Worm (Caenorhabditis elegans) whole organism, L2 larva: Measurements from ENCODE around the gene cdh-1.

ENCODE experiments used
- C34F6.9 ChIP-seq: fragments of 150-350 bp; optimal IDR thresholded peaks from 2 replicates; lab custom pipeline; 2014; ENCODE audit warnings: missing biosample characterization, missing genetic modification characterization
- F13H6.1 ChIP-seq: sonication (generic microtip); optimal IDR thresholded peaks from 2 replicates; lab custom pipeline; 2016; ENCODE audit warnings: missing genetic modification characterization, missing compliant biosample characterization
- R02D3.7 ChIP-seq: fragments of 150-350 bp; optimal IDR thresholded peaks from 2 replicates; lab custom pipeline; 2014; ENCODE audit warnings: missing biosample characterization, missing genetic modification characterization
- Y55F3AM.14 ChIP-seq: fragments of 200-800 bp; sonication (Bioruptor generic); optimal IDR thresholded peaks from 2 replicates; lab custom pipeline; 2018; ENCODE audit warnings: mild to moderate bottlenecking, missing genetic modification characterization, missing compliant biosample characterization
- ZK546.5 ChIP-seq: sonication (generic microtip); optimal IDR thresholded peaks from 2 replicates; lab custom pipeline; 2017; ENCODE audit warnings: missing biosample characterization, missing genetic modification characterization
- alr-1 ChIP-seq: fragments of 150-350 bp; optimal IDR thresholded peaks from 2 replicates; lab custom pipeline; 2014; ENCODE audit warnings: missing biosample characterization, missing genetic modification characterization
- aly-2 ChIP-seq: fragments of 150-350 bp; optimal IDR thresholded peaks from 2 replicates; lab custom pipeline; 2014; ENCODE audit warnings: missing biosample characterization, missing genetic modification characterization
- ama-1 ChIP-seq: fragments of 150-350 bp; optimal IDR thresholded peaks from 2 replicates; lab custom pipeline; 2018; ENCODE audit warnings: inconsistent platforms
- blmp-1 ChIP-seq: sonication (generic microtip); optimal IDR thresholded peaks from 2 replicates; lab custom pipeline; 2017; ENCODE audit warnings: missing genetic modification characterization, mild to moderate bottlenecking, missing compliant biosample characterization, antibody characterized with exemption, moderate library complexity; ENCODE audit not compliant: insufficient read depth
- ceh-16 ChIP-seq: fragments of 150-350 bp; optimal IDR thresholded peaks from 2 replicates; lab custom pipeline; 2014; ENCODE audit warnings: missing biosample characterization, missing genetic modification characterization
- ceh-82 ChIP-seq: fragments of 150-350 bp; optimal IDR thresholded peaks from 2 replicates; lab custom pipeline; 2014; ENCODE audit warnings: missing biosample characterization, missing genetic modification characterization
- crh-2 ChIP-seq: sonication (generic microtip); optimal IDR thresholded peaks from 2 replicates; lab custom pipeline; 2017; ENCODE audit warnings: missing biosample characterization, missing genetic modification characterization
- dmd-4 ChIP-seq: sonication (generic microtip); optimal IDR thresholded peaks from 2 replicates; lab custom pipeline; 2017; ENCODE audit warnings: missing biosample characterization, missing genetic modification characterization
- egl-27 ChIP-seq: sonication (generic microtip); optimal IDR thresholded peaks from 3 replicates; lab custom pipeline; 2017; ENCODE audit warnings: missing biosample characterization, missing genetic modification reagents, missing genetic modification characterization
- elt-1 ChIP-seq: fragments of 150-350 bp; optimal IDR thresholded peaks from 2 replicates; lab custom pipeline; 2014; ENCODE audit warnings: missing biosample characterization, missing genetic modification characterization
- elt-3 ChIP-seq: sonication (generic microtip); optimal IDR thresholded peaks from 2 replicates; lab custom pipeline; 2017; ENCODE audit warnings: missing biosample characterization, missing genetic modification characterization
- fos-1 ChIP-seq: fragments of 150-350 bp; optimal IDR thresholded peaks from 2 replicates; lab custom pipeline; 2014; ENCODE audit warnings: missing biosample characterization, missing genetic modification characterization
- gmeb-1 ChIP-seq: fragments of 150-350 bp; optimal IDR thresholded peaks from 2 replicates; lab custom pipeline; 2014; ENCODE audit warnings: missing biosample characterization, missing genetic modification characterization
- lin-11 ChIP-seq: fragments of 150-350 bp; sonication (generic microtip); optimal IDR thresholded peaks from 2 replicates; lab custom pipeline; 2014; ENCODE audit warnings: missing biosample characterization, missing genetic modification characterization, inconsistent platforms, mixed read lengths
- lin-13 ChIP-seq: fragments of 150-350 bp; optimal IDR thresholded peaks from 2 replicates; lab custom pipeline; 2014; ENCODE audit warnings: missing biosample characterization, missing genetic modification reagents, missing genetic modification characterization
- lin-39 ChIP-seq: fragments of 150-350 bp; optimal IDR thresholded peaks from 2 replicates; lab custom pipeline; 2014; ENCODE audit warnings: missing biosample characterization, missing genetic modification reagents, missing genetic modification characterization
- lsy-2 ChIP-seq, 2 experiments: fragments of 150-350 bp in 1 of 2; sonication (generic microtip) in 1 of 2; optimal IDR thresholded peaks; 2 replicates each; lab custom pipeline; 2014 to 2017; ENCODE audit warnings: missing biosample characterization in 2 of 2, missing genetic modification characterization in 2 of 2
- mab-5 ChIP-seq: fragments of 150-350 bp; optimal IDR thresholded peaks from 2 replicates; lab custom pipeline; 2014; ENCODE audit warnings: missing biosample characterization, missing genetic modification characterization
- mbf-1 ChIP-seq: sonication (generic microtip); optimal IDR thresholded peaks from 2 replicates; lab custom pipeline; 2017; ENCODE audit warnings: missing biosample characterization, missing genetic modification characterization
- mdl-1 ChIP-seq, 2 experiments: fragments of 150-350 bp in 1 of 2; sonication (generic microtip) in 1 of 2; optimal IDR thresholded peaks; 2 replicates each; lab custom pipeline; 2017; ENCODE audit warnings: missing biosample characterization in 2 of 2, missing genetic modification characterization in 2 of 2
- nhr-10 ChIP-seq: sonication (generic microtip); optimal IDR thresholded peaks from 2 replicates; lab custom pipeline; 2017; ENCODE audit warnings: missing biosample characterization, missing genetic modification characterization
- nhr-11 ChIP-seq: fragments of 150-350 bp; optimal IDR thresholded peaks from 2 replicates; lab custom pipeline; 2014; ENCODE audit warnings: missing biosample characterization, missing genetic modification characterization
- nhr-12 ChIP-seq: fragments of 150-350 bp; optimal IDR thresholded peaks from 2 replicates; lab custom pipeline; 2014; ENCODE audit warnings: missing biosample characterization, missing genetic modification characterization
- nhr-129 ChIP-seq: fragments of 150-350 bp; optimal IDR thresholded peaks from 2 replicates; lab custom pipeline; 2014; ENCODE audit warnings: missing biosample characterization, missing genetic modification characterization
- nhr-21 ChIP-seq: fragments of 150-350 bp; optimal IDR thresholded peaks from 2 replicates; lab custom pipeline; 2014; ENCODE audit warnings: missing biosample characterization, missing genetic modification characterization
- nhr-23 ChIP-seq: fragments of 150-350 bp; optimal IDR thresholded peaks from 2 replicates; lab custom pipeline; 2014; ENCODE audit warnings: missing biosample characterization, missing genetic modification reagents, missing genetic modification characterization
- nhr-237 ChIP-seq: fragments of 150-350 bp; optimal IDR thresholded peaks from 2 replicates; lab custom pipeline; 2014; ENCODE audit warnings: missing biosample characterization, missing genetic modification characterization
- nhr-25 ChIP-seq: fragments of 150-350 bp; sonication (generic microtip); optimal IDR thresholded peaks from 3 replicates; lab custom pipeline; 2014; ENCODE audit warnings: missing biosample characterization, missing genetic modification characterization
- nhr-6 ChIP-seq: fragments of 150-350 bp; optimal IDR thresholded peaks from 2 replicates; lab custom pipeline; 2014; ENCODE audit warnings: missing biosample characterization, missing genetic modification characterization
- nhr-77 ChIP-seq: fragments of 150-350 bp; optimal IDR thresholded peaks from 2 replicates; lab custom pipeline; 2014; ENCODE audit warnings: missing biosample characterization, missing genetic modification characterization
- peb-1 ChIP-seq: fragments of 150-350 bp; optimal IDR thresholded peaks from 2 replicates; lab custom pipeline; 2014; ENCODE audit warnings: missing biosample characterization, missing genetic modification characterization
- sem-4 ChIP-seq: fragments of 150-350 bp; optimal IDR thresholded peaks from 2 replicates; lab custom pipeline; 2014; ENCODE audit warnings: missing biosample characterization, missing genetic modification reagents, missing genetic modification characterization
- skn-1 ChIP-seq: sonication (generic microtip); optimal IDR thresholded peaks from 2 replicates; lab custom pipeline; 2017; ENCODE audit warnings: missing biosample characterization, missing genetic modification characterization
- sma-3 ChIP-seq: sonication (generic microtip); optimal IDR thresholded peaks from 2 replicates; lab custom pipeline; 2016; ENCODE audit warnings: missing genetic modification reagents, missing genetic modification characterization, missing compliant biosample characterization
- sma-9 ChIP-seq, 2 experiments: fragments of 150-350 bp in 1 of 2; sonication (generic microtip) in 1 of 2; optimal IDR thresholded peaks; 2 replicates each; lab custom pipeline; 2014 to 2016; ENCODE audit warnings: missing genetic modification characterization in 2 of 2, mild to moderate bottlenecking in 1 of 2, missing biosample characterization in 1 of 2, missing compliant biosample characterization in 1 of 2, missing genetic modification reagents in 1 of 2, moderate library complexity in 1 of 2
- snpc-4 ChIP-seq: fragments of 150-350 bp; optimal IDR thresholded peaks from 2 replicates; lab custom pipeline; 2014; ENCODE audit warnings: missing biosample characterization, missing genetic modification characterization
- unc-39 ChIP-seq: fragments of 150-350 bp; optimal IDR thresholded peaks from 2 replicates; lab custom pipeline; 2014; ENCODE audit warnings: missing biosample characterization, missing genetic modification characterization
- unc-55 ChIP-seq: fragments of 150-350 bp; sonication (generic microtip); optimal IDR thresholded peaks from 3 replicates; lab custom pipeline; 2014; ENCODE audit warnings: missing biosample characterization, missing genetic modification reagents, missing genetic modification characterization
- unc-62 ChIP-seq: fragments of 150-350 bp; optimal IDR thresholded peaks from 2 replicates; lab custom pipeline; 2014; ENCODE audit warnings: missing biosample characterization, missing genetic modification reagents, missing genetic modification characterization
- zag-1 ChIP-seq: fragments of 150-350 bp; optimal IDR thresholded peaks from 2 replicates; lab custom pipeline; 2014; ENCODE audit warnings: missing biosample characterization, missing genetic modification characterization
- ztf-1 ChIP-seq: fragments of 200-800 bp; sonication (Bioruptor generic); conservative IDR thresholded peaks from 2 replicates; pipeline ENCODE4 v1.3.6; 2022; ENCODE audit warnings: missing genetic modification characterization, missing compliant biosample characterization
- ztf-11 ChIP-seq: sonication (generic microtip); optimal IDR thresholded peaks from 2 replicates; lab custom pipeline; 2017; ENCODE audit warnings: missing biosample characterization, missing genetic modification characterization
- ztf-4 ChIP-seq: fragments of 150-350 bp; optimal IDR thresholded peaks from 2 replicates; lab custom pipeline; 2014; ENCODE audit warnings: missing biosample characterization, missing genetic modification characterization

Gene cdh-1

DNA sequence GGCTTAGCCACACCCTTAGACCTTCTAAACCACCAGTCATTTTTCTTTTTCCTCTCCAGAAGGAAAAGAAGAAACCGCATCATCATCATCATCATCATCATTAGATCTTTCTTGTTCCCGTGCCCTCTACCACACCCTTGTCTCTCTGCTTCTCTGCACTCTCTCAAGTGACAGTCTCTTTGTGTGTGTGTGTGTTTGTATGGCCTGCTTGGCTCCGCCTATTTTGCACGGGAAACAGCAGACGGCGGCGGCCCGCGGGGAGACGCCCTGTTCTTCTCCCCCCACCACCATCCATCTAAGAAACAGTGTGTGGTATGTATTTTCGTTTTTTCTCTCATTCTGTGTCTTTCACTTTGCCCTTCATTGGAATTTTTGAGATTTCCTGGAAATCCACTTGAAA is 38.9 kb upstream of the cdh-1 start:
- TF ChIP-seq fos-1 (tag; lab: Kevin White, UChicago) = peak; percentile 83
- peak; percentile 64 for TF ChIP-seq crh-2
- no peak for TF ChIP-seq nhr-11 (tag; lab: Kevin White, UChicago)
- no peak for TF ChIP-seq elt-1 (tag; lab: Kevin White, UChicago)
- peak; percentile 33 for TF ChIP-seq ceh-16 (tag; lab: Kevin White, UChicago)
- TF ChIP-seq ztf-1 (GFP tag; lab: Robert Waterston, UW) = no peak
- TF ChIP-seq ztf-11 = no peak
- TF ChIP-seq ama-1 (lab: Kevin White, UChicago) = no peak
- TF ChIP-seq F13H6.1 (tag; lab: Kevin White, UChicago) = peak; percentile 71
- TF ChIP-seq sem-4 (tag; lab: Kevin White, UChicago) = peak; percentile 39
- TF ChIP-seq nhr-10 (tag; lab: Kevin White, UChicago) = no peak
- peak; percentile 52 to 71 for TF ChIP-seq mdl-1 (tag; optimal IDR thresholded peaks at IDR 0.05; lab: Kevin White, UChicago)
- no peak for TF ChIP-seq nhr-12
- TF ChIP-seq nhr-6 (tag; lab: Kevin White, UChicago) = no peak
- no peak for TF ChIP-seq ceh-82 (tag; lab: Kevin White, UChicago)
- TF ChIP-seq ztf-4 (tag; lab: Kevin White, UChicago) = no peak
- TF ChIP-seq mab-5 (tag; lab: Kevin White, UChicago) = peak; percentile 15
- peak; percentile 49 for TF ChIP-seq lin-13 (GFP tag; lab: Kevin White, UChicago)
- peak; percentile 96 for TF ChIP-seq nhr-25
- TF ChIP-seq gmeb-1 = peak; percentile 61
- no peak for TF ChIP-seq unc-39
- peak; percentile 17 for TF ChIP-seq C34F6.9 (tag; lab: Kevin White, UChicago)
- no peak for TF ChIP-seq unc-62
- TF ChIP-seq zag-1 (tag; lab: Kevin White, UChicago) = no peak
- TF ChIP-seq nhr-21 (tag; lab: Kevin White, UChicago) = peak; percentile 85
- TF ChIP-seq skn-1 (tag; lab: Kevin White, UChicago) = no peak
- no peak for TF ChIP-seq mbf-1 (tag; lab: Kevin White, UChicago)
- peak; percentile 94 for TF ChIP-seq sma-9 (GFP tag; optimal IDR thresholded peaks at IDR 0.05; lab: Kevin White, UChicago)
- TF ChIP-seq sma-9 (tag; optimal IDR thresholded peaks at IDR 0.05; lab: Kevin White, UChicago) = no peak
- TF ChIP-seq aly-2 (tag; lab: Kevin White, UChicago) = no peak
- no peak for TF ChIP-seq ZK546.5
- no peak for TF ChIP-seq peb-1 (tag; lab: Kevin White, UChicago)
- peak; percentile 69 for TF ChIP-seq egl-27 (tag; lab: Kevin White, UChicago)
- TF ChIP-seq lin-11 = no peak
- no peak for TF ChIP-seq alr-1 (tag; lab: Kevin White, UChicago)
- TF ChIP-seq Y55F3AM.14 (GFP tag; lab: Kevin White, UChicago) = peak; percentile 9
- no peak for TF ChIP-seq nhr-23
- TF ChIP-seq snpc-4 = no peak
- peak; percentile 92 for TF ChIP-seq sma-3
- no peak for TF ChIP-seq nhr-237
- TF ChIP-seq R02D3.7 (tag; lab: Kevin White, UChicago) = no peak
- TF ChIP-seq nhr-129 (tag; lab: Kevin White, UChicago) = peak; percentile 78
- peak; percentile 51 for TF ChIP-seq lin-39 (tag; lab: Kevin White, UChicago)
- no peak for TF ChIP-seq nhr-77 (tag; lab: Kevin White, UChicago)
- no peak for TF ChIP-seq elt-3 (tag; lab: Kevin White, UChicago)
- TF ChIP-seq dmd-4 (tag; lab: Kevin White, UChicago) = no peak
- peak; percentile 87 for TF ChIP-seq blmp-1
- TF ChIP-seq lsy-2 (tag; optimal IDR thresholded peaks at IDR 0.05; lab: Kevin White, UChicago) = peak in 1 of 2 experiments; percentile 60
- TF ChIP-seq unc-55 (GFP tag; lab: Kevin White, UChicago) = no peak
